Worm (Caenorhabditis elegans) whole organism, late embryonic: ENCODE measurements around the gene C15B12.8.

Experiments
- ceh-22 ChIP-seq: sonication (generic microtip); optimal IDR thresholded peaks from 2 replicates; lab custom pipeline; 2017; ENCODE audit warnings: missing biosample characterization, missing genetic modification characterization
- elt-2 ChIP-seq: sonication (generic microtip); optimal IDR thresholded peaks from 2 replicates; lab custom pipeline; 2016; ENCODE audit warnings: missing genetic modification reagents, missing genetic modification characterization, missing compliant biosample characterization
- eyg-1 ChIP-seq: sonication (generic microtip); optimal IDR thresholded peaks from 2 replicates; lab custom pipeline; 2016; ENCODE audit warnings: missing genotype, missing genetic modification characterization, missing compliant biosample characterization
- lin-11 ChIP-seq: fragments of 200-800 bp; sonication (Bioruptor generic); optimal IDR thresholded peaks from 2 replicates; lab custom pipeline; 2018; ENCODE audit warnings: mild to moderate bottlenecking, missing genetic modification characterization, missing compliant biosample characterization
- pag-3 ChIP-seq: sonication (generic microtip); optimal IDR thresholded peaks from 2 replicates; lab custom pipeline; 2016; ENCODE audit warnings: missing compliant biosample characterization, missing genetic modification characterization, borderline replicate concordance
- pat-9 ChIP-seq: fragments of 200-800 bp; sonication (Bioruptor generic); optimal IDR thresholded peaks from 2 replicates; lab custom pipeline; 2018; ENCODE audit warnings: mild to moderate bottlenecking, missing genetic modification characterization, moderate library complexity, missing compliant biosample characterization
- syd-9 ChIP-seq: sonication (generic microtip); optimal IDR thresholded peaks from 2 replicates; lab custom pipeline; 2016; ENCODE audit warnings: mild to moderate bottlenecking, missing genetic modification characterization, moderate library complexity, missing compliant biosample characterization

Gene C15B12.8

DNA sequence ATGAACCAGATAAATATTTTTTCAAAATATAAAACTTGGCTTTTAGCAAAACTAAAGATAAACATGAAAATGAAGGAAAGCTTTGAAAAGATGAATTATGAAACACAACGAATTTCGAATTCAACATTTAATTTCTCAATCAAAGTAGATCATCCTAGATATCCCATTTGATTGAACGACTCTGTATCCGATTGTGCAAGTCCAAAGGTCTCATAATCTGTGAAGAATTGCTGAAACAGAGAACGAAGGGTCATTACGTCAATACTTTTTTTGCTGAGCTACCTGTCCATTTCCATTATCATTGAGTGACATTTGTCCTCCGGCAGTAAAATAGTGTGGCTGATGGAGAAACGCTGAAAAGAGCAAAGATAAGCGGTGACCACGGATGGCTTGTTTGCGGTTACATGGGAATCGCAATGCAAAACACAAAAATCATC lies 48.6 kb downstream of the C15B12.8 start:
- TF ChIP-seq syd-9: no peak
- peak; percentile 73 for TF ChIP-seq elt-2 (tag; lab: Kevin White, UChicago)
- no peak for TF ChIP-seq lin-11 (tag; lab: Kevin White, UChicago)
- no peak for TF ChIP-seq pat-9
- TF ChIP-seq pag-3 (tag; lab: Kevin White, UChicago): no peak
- TF ChIP-seq eyg-1 (tag; lab: Kevin White, UChicago): no peak
- no peak for TF ChIP-seq ceh-22 (tag; lab: Kevin White, UChicago)
